Worm (Caenorhabditis elegans): ENCODE data around the gene nhr-30.

DNA sequence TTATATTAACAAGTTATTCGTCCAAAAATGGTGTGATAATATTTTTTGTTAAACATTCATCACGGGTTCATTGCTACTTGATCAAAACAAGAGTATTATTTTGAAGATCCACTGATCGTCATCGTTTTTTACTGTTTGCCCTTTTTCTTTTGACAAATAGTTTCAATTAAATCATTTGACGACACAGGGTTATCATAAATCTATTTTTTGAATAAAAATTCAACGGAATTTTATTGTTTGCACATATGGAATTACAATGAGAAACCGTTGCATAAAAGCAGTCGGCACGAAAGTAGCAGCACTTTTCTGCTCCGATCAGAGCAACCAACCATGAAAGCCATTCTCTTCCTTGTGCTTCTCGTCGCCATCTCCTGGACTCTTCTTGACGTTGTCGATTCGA lies 22.7 kb downstream of the nhr-30 start, which contains the start of gene fip-2:
- TF ChIP-seq lsy-27 (tag; optimal IDR thresholded peaks at IDR 0.05; ENCODE audit: borderline replicate concordance, insufficient read depth) = no peak
- TF ChIP-seq ceh-100 (GFP tag; IDR thresholded peaks at IDR 0.05) = no peak
- TF ChIP-seq hlh-12 (tag; optimal IDR thresholded peaks at IDR 0.05) = no peak
- TF ChIP-seq unc-62 (GFP tag; optimal IDR thresholded peaks at IDR 0.05) = no peak
